Worm (Caenorhabditis elegans) whole organism, L4 larva: ENCODE data around the gene nhr-99.

ENCODE experiments used
- ama-1 ChIP-seq: fragments of 150-350 bp; optimal IDR thresholded peaks from 2 replicates; lab custom pipeline; 2014; ENCODE audit warnings: inconsistent platforms, mixed read lengths
- fkh-10 ChIP-seq: fragments of 150-350 bp; optimal IDR thresholded peaks from 2 replicates; lab custom pipeline; 2014; ENCODE audit warnings: missing biosample characterization, missing genetic modification reagents, missing genetic modification characterization
- nhr-28 ChIP-seq: fragments of 150-350 bp; optimal IDR thresholded peaks from 2 replicates; lab custom pipeline; 2014; ENCODE audit warnings: missing biosample characterization, missing genetic modification characterization
- nhr-76 ChIP-seq: fragments of 150-350 bp; optimal IDR thresholded peaks from 2 replicates; lab custom pipeline; 2014; ENCODE audit warnings: missing biosample characterization, missing genetic modification characterization
- snpc-4 ChIP-seq: fragments of 150-350 bp; optimal IDR thresholded peaks from 2 replicates; lab custom pipeline; 2014; ENCODE audit warnings: missing biosample characterization, missing genetic modification characterization
- unc-62 ChIP-seq, 3 experiments: fragments of 150-350 bp in 1 of 3; sonication (generic microtip); optimal IDR thresholded peaks in 2 of 3; peaks in 1 of 3; 1 replicate in 1 of 3; 2 replicates in 2 of 3; lab custom pipeline; 2014 to 2017; ENCODE audit warnings: missing biosample characterization in 3 of 3, missing genetic modification characterization in 3 of 3, missing genetic modification reagents in 3 of 3, missing genotype in 1 of 3
- zip-2 ChIP-seq: fragments of 150-350 bp; optimal IDR thresholded peaks from 2 replicates; lab custom pipeline; 2014; ENCODE audit warnings: missing biosample characterization, missing genetic modification characterization
- ztf-7 ChIP-seq: fragments of 150-350 bp; optimal IDR thresholded peaks from 2 replicates; lab custom pipeline; 2014; ENCODE audit warnings: missing biosample characterization, missing genetic modification characterization

ce11 chrV:484285-484890, 9.8 kb downstream of the nhr-99 start, which contains the start of gene nhr-212:
- no peak for TF ChIP-seq ama-1 (lab: Kevin White, UChicago)
- TF ChIP-seq zip-2 (tag; lab: Kevin White, UChicago) = no peak
- no peak for TF ChIP-seq nhr-76
- TF ChIP-seq nhr-28 (tag; lab: Kevin White, UChicago) = peak; percentile 82
- no peak for TF ChIP-seq snpc-4 (tag; lab: Kevin White, UChicago)
- no peak for TF ChIP-seq fkh-10 (GFP tag; lab: Kevin White, UChicago)
- TF ChIP-seq unc-62 (GFP tag; optimal IDR thresholded peaks at IDR 0.05 in 1 of 2; lab: Kevin White, UChicago) = no peak
- no peak for TF ChIP-seq unc-62 (tag; optimal IDR thresholded peaks at IDR 0.05; lab: Kevin White, UChicago)
- TF ChIP-seq ztf-7 = no peak
